Fruit fly (Drosophila melanogaster) whole organism, embryonic: ENCODE results near the gene corolla.

Experiments used
- ATbp ChIP-seq: fragments of 200-800 bp; sonication (Bioruptor generic); optimal IDR thresholded peaks from 2 replicates; lab custom pipeline; 2017; ENCODE audit warnings: missing biosample characterization, mild to moderate bottlenecking, missing genetic modification characterization, missing genetic modification reagents
- Antp ChIP-seq: fragments of 200-800 bp; sonication (Bioruptor generic); optimal IDR thresholded peaks from 3 replicates; lab custom pipeline; 2016; ENCODE audit warnings: missing biosample characterization, missing genetic modification characterization
- CG11085 ChIP-seq: fragments of 200-800 bp; sonication (Bioruptor generic); IDR thresholded peaks from 2 replicates; pipeline ENCODE4 v1.3.6; 2022; ENCODE audit warnings: missing biosample characterization, missing genetic modification characterization
- CG11695 ChIP-seq: fragments of 200-800 bp; sonication (Bioruptor generic); IDR thresholded peaks from 3 replicates; pipeline ENCODE4 v1.3.6; 2022; ENCODE audit warnings: missing biosample characterization, missing genetic modification characterization
- CG12071 ChIP-seq: fragments of 200-800 bp; sonication (Bioruptor generic); optimal IDR thresholded peaks from 3 replicates; lab custom pipeline; 2018; ENCODE audit warnings: missing biosample characterization, mild to moderate bottlenecking, missing genetic modification characterization
- CG12219 ChIP-seq: fragments of 200-800 bp; sonication (Bioruptor generic); optimal IDR thresholded peaks from 3 replicates; lab custom pipeline; 2018; ENCODE audit warnings: missing biosample characterization, mild to moderate bottlenecking, missing genetic modification characterization
- CG12299 ChIP-seq: fragments of 200-800 bp; sonication (Bioruptor generic); optimal IDR thresholded peaks from 2 replicates; lab custom pipeline; 2018; ENCODE audit warnings: missing biosample characterization, mild to moderate bottlenecking, missing genetic modification characterization
- CG12659 ChIP-seq: fragments of 200-800 bp; sonication (Bioruptor generic); optimal IDR thresholded peaks from 3 replicates; lab custom pipeline; 2017; ENCODE audit warnings: mild to moderate bottlenecking, missing biosample characterization, missing genetic modification reagents, missing genetic modification characterization
- CG14014 ChIP-seq: fragments of 200-800 bp; sonication (Bioruptor generic); IDR thresholded peaks from 2 replicates; pipeline ENCODE4 v1.3.6; 2022; ENCODE audit warnings: missing biosample characterization, missing genetic modification characterization
- CG15011 ChIP-seq: fragments of 200-800 bp; sonication (Bioruptor generic); optimal IDR thresholded peaks from 3 replicates; lab custom pipeline; 2018; ENCODE audit warnings: missing biosample characterization, mild to moderate bottlenecking, missing genetic modification characterization
- CG1647 ChIP-seq: fragments of 200-800 bp; sonication (Bioruptor generic); optimal IDR thresholded peaks from 3 replicates; lab custom pipeline; 2016; ENCODE audit warnings: missing biosample characterization, missing genetic modification characterization
- CG17359 ChIP-seq: fragments of 200-800 bp; sonication (Bioruptor generic); optimal IDR thresholded peaks from 3 replicates; lab custom pipeline; 2018; ENCODE audit warnings: missing biosample characterization, mild to moderate bottlenecking, missing genetic modification characterization, moderate library complexity
- CG1792 ChIP-seq: fragments of 200-800 bp; sonication (Bioruptor generic); optimal IDR thresholded peaks from 2 replicates; lab custom pipeline; 2016; ENCODE audit warnings: missing biosample characterization, missing genetic modification characterization
- CG18619 ChIP-seq: fragments of 200-800 bp; sonication (Bioruptor generic); optimal IDR thresholded peaks from 3 replicates; lab custom pipeline; 2017; ENCODE audit warnings: missing biosample characterization, mild to moderate bottlenecking, missing genetic modification characterization
- CG18764 ChIP-seq: fragments of 200-800 bp; sonication (Bioruptor generic); optimal IDR thresholded peaks from 3 replicates; lab custom pipeline; 2016; ENCODE audit warnings: missing biosample characterization, missing genetic modification characterization
- CG33557 ChIP-seq: fragments of 200-800 bp; sonication (Bioruptor generic); optimal IDR thresholded peaks from 2 replicates; lab custom pipeline; 2019; ENCODE audit warnings: missing biosample characterization, mild to moderate bottlenecking, missing genetic modification characterization, moderate library complexity
- CG8388 ChIP-seq: fragments of 200-800 bp; sonication (Bioruptor generic); optimal IDR thresholded peaks from 2 replicates; lab custom pipeline; 2019; ENCODE audit warnings: missing biosample characterization, mild to moderate bottlenecking, missing genetic modification characterization, moderate library complexity
- CHES-1-like ChIP-seq: fragments of 200-800 bp; sonication (Bioruptor generic); optimal IDR thresholded peaks from 2 replicates; lab custom pipeline; 2016; ENCODE audit warnings: missing biosample characterization, missing genetic modification characterization
- Dbx ChIP-seq: fragments of 200-800 bp; sonication (Bioruptor generic); IDR thresholded peaks from 3 replicates; pipeline ENCODE4 v1.3.6; 2022; ENCODE audit warnings: missing biosample characterization, missing genetic modification characterization
- Fer2 ChIP-seq: fragments of 200-800 bp; sonication (Bioruptor generic); optimal IDR thresholded peaks from 2 replicates; lab custom pipeline; 2018; ENCODE audit warnings: missing biosample characterization, mild to moderate bottlenecking, missing genetic modification characterization, moderate library complexity
- MTF-1 ChIP-seq: fragments of 200-800 bp; sonication (Bioruptor generic); optimal IDR thresholded peaks from 2 replicates; lab custom pipeline; 2018; ENCODE audit warnings: missing biosample characterization, mild to moderate bottlenecking, missing genetic modification characterization, borderline replicate concordance
- Nf-YB ChIP-seq: fragments of 200-800 bp; sonication (Bioruptor generic); optimal IDR thresholded peaks from 3 replicates; lab custom pipeline; 2019; ENCODE audit warnings: missing biosample characterization, mild to moderate bottlenecking, missing genetic modification characterization, moderate library complexity
- PHDP ChIP-seq: fragments of 200-800 bp; sonication (Bioruptor generic); optimal IDR thresholded peaks from 3 replicates; lab custom pipeline; 2018; ENCODE audit warnings: missing biosample characterization, mild to moderate bottlenecking, missing genetic modification characterization, moderate library complexity
- Six4 ChIP-seq: fragments of 200-800 bp; sonication (Bioruptor generic); optimal IDR thresholded peaks from 2 replicates; lab custom pipeline; 2016; ENCODE audit warnings: missing biosample characterization, missing genetic modification characterization
- Sox100B ChIP-seq: fragments of 200-800 bp; sonication (Bioruptor generic); optimal IDR thresholded peaks from 3 replicates; lab custom pipeline; 2018; ENCODE audit warnings: missing biosample characterization, mild to moderate bottlenecking, missing genetic modification characterization
- Sox102F ChIP-seq: fragments of 200-800 bp; sonication (Bioruptor generic); optimal IDR thresholded peaks from 2 replicates; lab custom pipeline; 2018; ENCODE audit warnings: missing biosample characterization, mild to moderate bottlenecking, missing genetic modification characterization, moderate library complexity
- Sry-δ ChIP-seq: fragments of 200-800 bp; sonication (Bioruptor generic); optimal IDR thresholded peaks from 2 replicates; lab custom pipeline; 2016; ENCODE audit warnings: missing biosample characterization, missing genetic modification characterization
- Stat92E ChIP-seq, 3 experiments: fragments of >200 bp in 2 of 3; fragments of 200-800 bp in 1 of 3; sonication (Bioruptor generic) in 1 of 3; optimal IDR thresholded peaks; 2 replicates each; lab custom pipeline; 2017 to 2019; ENCODE audit warnings: missing biosample characterization in 3 of 3, missing genetic modification characterization in 3 of 3, mild to moderate bottlenecking in 1 of 3, moderate library complexity in 1 of 3
- Tbp ChIP-seq: fragments of >200 bp; optimal IDR thresholded peaks from 2 replicates; lab custom pipeline; 2018; ENCODE audit warnings: missing biosample characterization, missing genetic modification characterization
- Trl ChIP-seq, 3 experiments: fragments of >200 bp in 2 of 3; fragments of 200-800 bp in 1 of 3; sonication (Bioruptor generic) in 1 of 3; optimal IDR thresholded peaks; 2 replicates in 1 of 3; 3 replicates in 2 of 3; lab custom pipeline; 2016 to 2017; ENCODE audit warnings: missing biosample characterization in 1 of 3, missing genetic modification characterization in 1 of 3
- YL-1 ChIP-seq: fragments of 200-800 bp; sonication (Bioruptor generic); optimal IDR thresholded peaks from 3 replicates; lab custom pipeline; 2017; ENCODE audit warnings: missing biosample characterization, mild to moderate bottlenecking, missing genetic modification characterization
- caup ChIP-seq: fragments of 200-800 bp; sonication (Bioruptor generic); optimal IDR thresholded peaks from 3 replicates; lab custom pipeline; 2017; ENCODE audit warnings: missing biosample characterization, mild to moderate bottlenecking, missing genetic modification characterization, moderate library complexity; ENCODE audit not compliant: severe bottlenecking
- cg ChIP-seq: fragments of 200-800 bp; sonication (Bioruptor generic); optimal IDR thresholded peaks from 3 replicates; lab custom pipeline; 2019; ENCODE audit warnings: missing biosample characterization, mild to moderate bottlenecking, missing genetic modification characterization, moderate library complexity
- chm ChIP-seq: fragments of 200-800 bp; sonication (Bioruptor generic); IDR thresholded peaks from 2 replicates; pipeline ENCODE4 v1.3.6; 2022; ENCODE audit warnings: missing biosample characterization, missing genetic modification characterization
- dati ChIP-seq: fragments of 200-800 bp; sonication (Bioruptor generic); IDR thresholded peaks from 2 replicates; pipeline ENCODE4 v1.3.6; 2022; ENCODE audit warnings: missing biosample characterization, missing genetic modification characterization
- dmrt99B ChIP-seq: fragments of 200-800 bp; sonication (Bioruptor generic); optimal IDR thresholded peaks from 2 replicates; lab custom pipeline; 2018; ENCODE audit warnings: missing biosample characterization, mild to moderate bottlenecking, missing genetic modification characterization, moderate library complexity
- dpn ChIP-seq, 2 experiments: fragments of 200-800 bp; sonication (Bioruptor generic); optimal IDR thresholded peaks; 3 replicates each; lab custom pipeline; 2016; ENCODE audit warnings: missing biosample characterization in 2 of 2, missing genetic modification characterization in 2 of 2
- en ChIP-seq: fragments of 200-800 bp; sonication (Bioruptor generic); optimal IDR thresholded peaks from 2 replicates; lab custom pipeline; 2016; ENCODE audit warnings: missing biosample characterization, missing genetic modification characterization
- exex ChIP-seq: fragments of 200-800 bp; sonication (Bioruptor generic); optimal IDR thresholded peaks from 4 replicates; lab custom pipeline; 2018; ENCODE audit warnings: missing biosample characterization, mild to moderate bottlenecking, missing genetic modification characterization, moderate library complexity
- gcm ChIP-seq: fragments of 200-800 bp; sonication (Bioruptor generic); optimal IDR thresholded peaks from 2 replicates; lab custom pipeline; 2019; ENCODE audit warnings: missing biosample characterization, mild to moderate bottlenecking, missing genetic modification characterization, moderate library complexity
- luna ChIP-seq: fragments of 200-800 bp; sonication (Bioruptor generic); optimal IDR thresholded peaks from 2 replicates; lab custom pipeline; 2016; ENCODE audit warnings: missing biosample characterization, missing genetic modification characterization
- mirr ChIP-seq: fragments of 200-800 bp; sonication (Bioruptor generic); optimal IDR thresholded peaks from 3 replicates; lab custom pipeline; 2018; ENCODE audit warnings: missing biosample characterization, mild to moderate bottlenecking, missing genetic modification characterization
- org-1 ChIP-seq: fragments of 200-800 bp; sonication (Bioruptor generic); optimal IDR thresholded peaks from 2 replicates; lab custom pipeline; 2017; ENCODE audit warnings: missing biosample characterization, missing genetic modification characterization
- pzg ChIP-seq: fragments of 200-800 bp; sonication (Bioruptor generic); optimal IDR thresholded peaks from 3 replicates; lab custom pipeline; 2018; ENCODE audit warnings: missing biosample characterization, mild to moderate bottlenecking, missing genetic modification characterization, moderate library complexity
- seq ChIP-seq: fragments of 200-800 bp; sonication (Bioruptor generic); IDR thresholded peaks from 2 replicates; pipeline ENCODE4 v1.3.6; 2022; ENCODE audit warnings: missing biosample characterization, missing genetic modification characterization
- sqz ChIP-seq: fragments of 200-800 bp; sonication (Bioruptor generic); optimal IDR thresholded peaks from 3 replicates; lab custom pipeline; 2018; ENCODE audit warnings: missing biosample characterization, mild to moderate bottlenecking, missing genetic modification characterization
- trem ChIP-seq: fragments of 200-800 bp; optimal IDR thresholded peaks from 3 replicates; lab custom pipeline; 2019; ENCODE audit warnings: missing biosample characterization, mild to moderate bottlenecking, missing genetic modification characterization, moderate library complexity
- tup ChIP-seq: fragments of 200-800 bp; sonication (Bioruptor generic); optimal IDR thresholded peaks from 2 replicates; lab custom pipeline; 2016; ENCODE audit warnings: missing biosample characterization, mild to moderate bottlenecking, missing genetic modification characterization, moderate library complexity
- wek ChIP-seq: fragments of 200-800 bp; sonication (Bioruptor generic); optimal IDR thresholded peaks from 3 replicates; lab custom pipeline; 2018; ENCODE audit warnings: missing biosample characterization, mild to moderate bottlenecking, missing genetic modification characterization, moderate library complexity

corolla gene

DNA sequence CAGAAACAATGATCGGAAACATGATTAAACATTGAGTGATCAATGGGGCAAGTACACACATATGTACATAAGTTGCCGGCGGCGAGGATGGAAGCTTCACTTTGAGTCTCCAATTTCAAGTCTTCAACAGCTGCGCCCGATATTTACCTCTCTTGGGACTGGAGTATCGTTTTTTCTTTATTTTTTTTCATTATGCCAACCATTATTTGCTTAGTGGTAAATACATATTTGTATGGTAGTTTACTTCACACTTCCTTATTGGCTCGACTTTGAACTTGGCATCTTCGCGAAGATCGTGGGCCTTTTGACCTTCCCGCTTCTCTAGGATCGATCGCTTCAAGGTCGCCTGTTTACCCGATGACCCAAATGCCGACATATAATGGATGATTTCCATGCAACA lies 49.2 kb downstream of the corolla start (continued):
- peak; percentile 19 for TF ChIP-seq CG1792
- TF ChIP-seq Trl (optimal IDR thresholded peaks at IDR 0.05; lab: Kevin White, UChicago): no peak
- TF ChIP-seq Trl (GFP tag; optimal IDR thresholded peaks at IDR 0.05; lab: Kevin White, UChicago): peak; percentile 56
- TF ChIP-seq tup (GFP tag; lab: Kevin White, UChicago): peak; percentile 32
- TF ChIP-seq CG15011 (GFP tag; lab: Kevin White, UChicago): peak; percentile 48
- TF ChIP-seq org-1: peak; percentile 21
- no peak for TF ChIP-seq cg (GFP tag; lab: Kevin White, UChicago)
- TF ChIP-seq CG18619: peak; percentile 26
- no peak for TF ChIP-seq Stat92E (GFP tag; optimal IDR thresholded peaks at IDR 0.05; lab: Kevin White, UChicago)
- TF ChIP-seq Sox100B (GFP tag; lab: Kevin White, UChicago): peak; percentile 38
- peak; percentile 48; the same call in 1 of the 3 replicates for TF ChIP-seq CG11695 (GFP tag; lab: Robert Waterston, UW)
- peak; percentile 40 for TF ChIP-seq CG12659 (GFP tag; lab: Kevin White, UChicago)
- no peak for TF ChIP-seq CG11085
- TF ChIP-seq CHES-1-like (GFP tag; lab: Kevin White, UChicago): peak; percentile 41
- TF ChIP-seq Sry-δ (GFP tag; lab: Kevin White, UChicago): peak; percentile 5
- TF ChIP-seq CG8388 (GFP tag; lab: Kevin White, UChicago): peak; percentile 10
- peak; percentile 12 for TF ChIP-seq MTF-1 (GFP tag; lab: Kevin White, UChicago)
- TF ChIP-seq en: peak; percentile 37
- TF ChIP-seq exex (tag; lab: Kevin White, UChicago): no peak
- TF ChIP-seq Tbp (GFP tag; lab: Kevin White, UChicago): no peak
- TF ChIP-seq Dbx (GFP tag; lab: Robert Waterston, UW): 0 out of 3 replicates have a peak, but pooled peaks have one; percentile 15
- no peak for TF ChIP-seq YL-1 (GFP tag; lab: Kevin White, UChicago)
- TF ChIP-seq dati: no peak
- peak; percentile 47 for TF ChIP-seq Sox102F (GFP tag; lab: Kevin White, UChicago)
- TF ChIP-seq Nf-YB: no peak
- TF ChIP-seq luna (GFP tag; lab: Kevin White, UChicago): no peak
- TF ChIP-seq Fer2 (tag; lab: Kevin White, UChicago): peak; percentile 20
- peak; percentile 56 for TF ChIP-seq CG17359 (tag; lab: Kevin White, UChicago)
- peak; percentile 52; the same call in 1 of the 2 replicates for TF ChIP-seq CG14014
- TF ChIP-seq sqz (GFP tag; lab: Kevin White, UChicago): peak; percentile 12
- peak; percentile 50 for TF ChIP-seq CG12299
- peak; percentile 8 for TF ChIP-seq Antp (GFP tag; lab: Kevin White, UChicago)
- peak; percentile 41 for TF ChIP-seq PHDP
- peak; percentile 0 to 26 for TF ChIP-seq dpn (GFP tag; optimal IDR thresholded peaks at IDR 0.05; lab: Kevin White, UChicago)
- TF ChIP-seq CG18764 (GFP tag; lab: Kevin White, UChicago): peak; percentile 15
- TF ChIP-seq gcm (GFP tag; lab: Kevin White, UChicago): peak; percentile 27
- peak; percentile 35 for TF ChIP-seq dmrt99B
- TF ChIP-seq CG1647 (GFP tag; lab: Kevin White, UChicago): peak; percentile 25
- peak; percentile 70 for TF ChIP-seq caup (GFP tag; lab: Kevin White, UChicago)
- TF ChIP-seq seq (GFP tag; lab: Robert Waterston, UW): peak; percentile 53; the same call in 1 of the 2 replicates
- no peak for TF ChIP-seq chm (GFP tag; lab: Robert Waterston, UW)
- TF ChIP-seq CG33557 (GFP tag; lab: Kevin White, UChicago): peak; percentile 12
- TF ChIP-seq CG12219: peak; percentile 10
- no peak for TF ChIP-seq trem (tag; lab: Kevin White, UChicago)
- no peak for TF ChIP-seq mirr (GFP tag; lab: Kevin White, UChicago)
- peak; percentile 12 for TF ChIP-seq CG12071
- TF ChIP-seq ATbp (GFP tag; lab: Kevin White, UChicago): peak; percentile 70
- TF ChIP-seq wek: peak; percentile 31
- TF ChIP-seq Six4 (GFP tag; lab: Kevin White, UChicago): peak; percentile 17
- no peak for TF ChIP-seq pzg
